Worm (Caenorhabditis elegans): ENCODE results near the gene gar-3.

- TF ChIP-seq dao-5 (tag; optimal IDR thresholded peaks at IDR 0.05) (no peak), him-1 (tag; optimal IDR thresholded peaks at IDR 0.05) (no peak)
Observed at ce11 chrV:14609643-14610042, 30.1 kb upstream of the gar-3 start, which contains the start of gene R11H6.4.
